Worm (Caenorhabditis elegans): ENCODE results near the gene F13H10.8.

Gene F13H10.8

DNA sequence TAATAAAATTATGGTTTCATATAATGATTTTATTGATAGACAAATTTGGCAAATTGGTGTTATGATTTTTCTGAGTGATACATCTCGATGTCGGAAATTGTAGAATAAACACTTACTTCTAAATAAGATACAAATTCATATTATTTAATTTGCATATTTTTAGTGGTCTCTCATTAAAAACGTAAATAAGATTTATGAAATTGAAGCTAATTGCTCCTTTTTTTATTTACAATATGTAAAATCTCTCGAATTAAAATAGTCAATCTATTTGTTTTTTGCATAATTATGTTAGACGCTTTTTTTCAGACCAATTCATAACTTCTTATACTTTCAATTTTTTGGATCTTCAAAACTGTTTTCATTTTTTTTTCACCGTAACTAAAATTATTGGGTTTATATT lies 12.0 kb downstream of the F13H10.8 start, which contains the start of gene hrg-6:
Gene hrg-6 (plus strand): TSS at position 301 of the 400 bp plus-strand sequence.
- no peak for TF ChIP-seq ztf-29 (GFP tag; IDR thresholded peaks at IDR 0.05)
- TF ChIP-seq ref-1 (GFP tag; conservative IDR thresholded peaks at IDR 0.05), result no peak
- TF ChIP-seq klf-2 (GFP tag; conservative IDR thresholded peaks at IDR 0.05), result no peak
- no peak for TF ChIP-seq cog-1 (tag; optimal IDR thresholded peaks at IDR 0.05)
- TF ChIP-seq flt-1 (GFP tag; IDR thresholded peaks at IDR 0.05), result no peak
- TF ChIP-seq med-1 (GFP tag; optimal IDR thresholded peaks at IDR 0.05; ENCODE audit: insufficient read depth), result no peak
- no peak for TF ChIP-seq ztf-23 (GFP tag; IDR thresholded peaks at IDR 0.05)
- no peak for TF ChIP-seq tab-1 (GFP tag; IDR thresholded peaks at IDR 0.05)
- no peak for TF ChIP-seq T22C8.4 (GFP tag; IDR thresholded peaks at IDR 0.05)

DNA sequence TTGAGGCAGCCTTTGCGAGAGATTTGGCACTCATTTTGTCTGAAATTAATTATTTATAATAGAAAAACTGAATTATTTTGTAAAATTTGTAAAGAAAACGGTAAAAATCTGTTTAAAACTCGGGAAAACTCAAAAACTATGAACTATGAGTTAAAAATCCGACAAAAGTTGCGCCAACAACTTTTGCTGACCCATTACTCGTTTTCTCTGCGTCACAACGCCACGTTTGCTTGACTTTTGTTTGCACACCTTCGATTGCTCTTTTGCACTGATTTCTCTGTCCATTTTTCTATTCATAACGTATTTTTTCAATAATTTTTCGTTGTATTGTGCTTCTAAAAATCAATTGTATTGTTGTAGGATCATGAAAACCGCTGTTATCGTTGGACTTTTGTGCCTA lies 15.9 kb downstream of the F13H10.8 start, which contains the start of gene fkb-1:
Gene fkb-1 (plus strand): TSS at position 361 of the 400 bp plus-strand sequence.
- TF ChIP-seq T22C8.4 (GFP tag; IDR thresholded peaks at IDR 0.05) (no peak), ztf-29 (GFP tag; IDR thresholded peaks at IDR 0.05) (no peak), ref-1 (GFP tag; conservative IDR thresholded peaks at IDR 0.05) (no peak), klf-2 (GFP tag; conservative IDR thresholded peaks at IDR 0.05) (no peak), tab-1 (GFP tag; IDR thresholded peaks at IDR 0.05) (no peak), cog-1 (tag; optimal IDR thresholded peaks at IDR 0.05) (no peak), flt-1 (GFP tag; IDR thresholded peaks at IDR 0.05) (no peak), med-1 (GFP tag; optimal IDR thresholded peaks at IDR 0.05; ENCODE audit: insufficient read depth) (no peak), ztf-23 (GFP tag; IDR thresholded peaks at IDR 0.05) (no peak)

ce11 chrIV:11037118-11037719 lies 16.9 kb downstream of the F13H10.8 start:
- TF ChIP-seq flt-1 (GFP tag; IDR thresholded peaks at IDR 0.05) (no peak), ztf-23 (GFP tag; IDR thresholded peaks at IDR 0.05) (no peak), tab-1 (GFP tag; IDR thresholded peaks at IDR 0.05) (no peak), klf-2 (GFP tag; conservative IDR thresholded peaks at IDR 0.05) (no peak), med-1 (GFP tag; optimal IDR thresholded peaks at IDR 0.05; ENCODE audit: insufficient read depth) (no peak), ztf-29 (GFP tag; IDR thresholded peaks at IDR 0.05) (no peak), cog-1 (tag; optimal IDR thresholded peaks at IDR 0.05) (no peak), T22C8.4 (GFP tag; IDR thresholded peaks at IDR 0.05) (no peak), ref-1 (GFP tag; conservative IDR thresholded peaks at IDR 0.05) (no peak)

- no peak for TF ChIP-seq T22C8.4 (GFP tag; IDR thresholded peaks at IDR 0.05)
- no peak for TF ChIP-seq klf-2 (GFP tag; conservative IDR thresholded peaks at IDR 0.05)
- TF ChIP-seq ztf-23 (GFP tag; IDR thresholded peaks at IDR 0.05), result no peak
- TF ChIP-seq ref-1 (GFP tag; conservative IDR thresholded peaks at IDR 0.05), result no peak
- TF ChIP-seq cog-1 (tag; optimal IDR thresholded peaks at IDR 0.05), result no peak
- no peak for TF ChIP-seq ztf-29 (GFP tag; IDR thresholded peaks at IDR 0.05)
- no peak for TF ChIP-seq flt-1 (GFP tag; IDR thresholded peaks at IDR 0.05)
- no peak for TF ChIP-seq med-1 (GFP tag; optimal IDR thresholded peaks at IDR 0.05; ENCODE audit: insufficient read depth)
- TF ChIP-seq tab-1 (GFP tag; IDR thresholded peaks at IDR 0.05), result no peak
These were observed 17.9 kb downstream of the F13H10.8 start for ce11 chrIV:11038218-11038617.

DNA sequence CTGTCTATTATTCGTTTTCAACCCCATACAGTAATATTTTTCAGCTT lies 18.1 kb downstream of the F13H10.8 start, which contains the start of gene kdin-1:
Gene kdin-1 (plus strand): TSS at position 38 of the 47 bp plus-strand sequence.
- no peak for TF ChIP-seq klf-2 (GFP tag; conservative IDR thresholded peaks at IDR 0.05)
- TF ChIP-seq flt-1 (GFP tag; IDR thresholded peaks at IDR 0.05), result no peak
- TF ChIP-seq med-1 (GFP tag; optimal IDR thresholded peaks at IDR 0.05; ENCODE audit: insufficient read depth), result no peak
- no peak for TF ChIP-seq ztf-23 (GFP tag; IDR thresholded peaks at IDR 0.05)
- no peak for TF ChIP-seq T22C8.4 (GFP tag; IDR thresholded peaks at IDR 0.05)
- TF ChIP-seq ztf-29 (GFP tag; IDR thresholded peaks at IDR 0.05), result no peak
- no peak for TF ChIP-seq tab-1 (GFP tag; IDR thresholded peaks at IDR 0.05)

DNA sequence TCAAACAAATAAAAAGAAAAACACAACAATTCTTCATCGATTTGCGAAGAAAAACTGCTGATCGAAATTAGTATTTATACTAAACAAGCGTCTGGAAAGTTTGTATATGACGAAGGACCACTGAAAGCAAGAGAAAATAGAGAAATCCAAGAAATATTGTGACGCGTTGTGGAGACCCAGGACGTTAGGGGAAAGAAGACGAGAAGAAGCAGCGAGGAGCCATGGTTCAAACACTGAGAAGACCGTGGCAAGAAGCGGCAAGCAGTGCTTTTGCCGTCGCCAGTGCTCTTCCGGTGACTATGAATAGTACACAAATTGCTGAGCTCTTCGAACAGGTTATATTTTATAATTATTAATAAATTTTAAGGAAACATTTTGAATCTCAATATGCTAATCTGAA lies 18.3 kb downstream of the F13H10.8 start:
- no peak for TF ChIP-seq T22C8.4 (GFP tag; IDR thresholded peaks at IDR 0.05)

DNA sequence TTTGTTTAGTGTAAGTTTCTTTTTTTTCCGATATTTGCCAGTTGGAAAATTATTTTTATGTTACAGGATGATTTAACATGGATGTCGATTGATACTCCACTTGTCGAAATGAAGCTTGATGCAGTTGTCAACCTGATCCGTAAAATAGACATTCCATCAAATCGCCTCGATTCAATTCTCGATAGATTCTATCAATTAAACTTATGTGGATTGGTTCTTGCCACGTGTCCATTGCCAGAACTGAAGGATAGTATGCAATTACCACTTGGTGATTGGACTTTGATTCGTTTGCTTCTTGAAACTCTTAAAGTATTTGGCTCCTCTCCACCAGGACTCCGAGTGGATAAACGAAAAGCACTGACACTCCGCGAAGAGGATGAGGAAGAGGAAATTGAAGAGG lies 24.1 kb downstream of the F13H10.8 start:
- TF ChIP-seq med-1 (GFP tag; optimal IDR thresholded peaks at IDR 0.05; ENCODE audit: insufficient read depth) (no peak), T22C8.4 (GFP tag; IDR thresholded peaks at IDR 0.05) (no peak), ztf-23 (GFP tag; IDR thresholded peaks at IDR 0.05) (no peak), flt-1 (GFP tag; IDR thresholded peaks at IDR 0.05) (no peak), cog-1 (tag; optimal IDR thresholded peaks at IDR 0.05) (no peak), ref-1 (GFP tag; conservative IDR thresholded peaks at IDR 0.05) (no peak), ztf-29 (GFP tag; IDR thresholded peaks at IDR 0.05) (no peak), tab-1 (GFP tag; IDR thresholded peaks at IDR 0.05) (no peak), klf-2 (GFP tag; conservative IDR thresholded peaks at IDR 0.05) (no peak)

DNA sequence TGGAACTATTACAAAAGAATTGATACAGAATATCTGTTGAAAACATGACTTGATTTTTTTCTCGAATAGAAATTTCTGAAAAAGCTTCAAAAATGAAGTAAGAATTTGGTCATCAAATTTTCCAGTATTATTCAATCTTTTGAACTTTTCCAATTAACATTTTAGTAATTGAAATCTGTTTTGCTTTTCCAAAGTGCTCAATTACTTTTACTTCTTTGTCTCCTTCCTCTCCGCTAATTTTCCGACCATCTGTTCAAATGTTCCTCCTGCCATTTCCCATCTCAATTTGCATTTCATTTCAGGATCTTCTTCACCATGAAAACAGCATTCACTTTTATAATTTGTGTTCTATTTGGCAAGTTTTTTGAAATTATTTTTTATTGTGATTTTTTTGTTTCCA lies 28.6 kb downstream of the F13H10.8 start, which contains the start of gene F36H1.11:
Gene F36H1.11 (plus strand): TSS at position 301 of the 400 bp plus-strand sequence.
- TF ChIP-seq med-1 (GFP tag; optimal IDR thresholded peaks at IDR 0.05; ENCODE audit: insufficient read depth) (no peak), flt-1 (GFP tag; IDR thresholded peaks at IDR 0.05) (no peak), cog-1 (tag; optimal IDR thresholded peaks at IDR 0.05) (no peak), ref-1 (GFP tag; conservative IDR thresholded peaks at IDR 0.05) (no peak), ztf-23 (GFP tag; IDR thresholded peaks at IDR 0.05) (no peak), tab-1 (GFP tag; IDR thresholded peaks at IDR 0.05) (no peak), klf-2 (GFP tag; conservative IDR thresholded peaks at IDR 0.05) (no peak), ztf-29 (GFP tag; IDR thresholded peaks at IDR 0.05) (no peak)

DNA sequence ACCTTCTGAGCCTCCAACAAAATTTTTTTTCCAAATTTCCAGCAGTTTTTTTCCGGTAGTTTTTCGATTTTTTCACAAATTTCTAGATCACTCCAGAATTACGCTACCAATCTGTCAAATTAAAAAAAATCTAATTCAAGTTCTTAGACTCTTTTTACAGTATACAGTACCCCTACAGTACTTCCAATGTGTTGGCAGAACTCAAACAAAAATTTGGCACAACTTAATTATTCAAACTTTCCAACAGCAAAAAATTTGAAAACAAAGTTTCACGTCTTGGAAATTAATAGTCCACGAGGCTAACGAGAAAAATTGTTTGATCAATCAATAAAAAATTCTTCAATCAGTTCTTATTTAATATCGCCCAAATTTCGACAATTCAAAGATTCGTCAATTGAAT lies 29.5 kb downstream of the F13H10.8 start, which contains the start of gene F36H1.3:
Gene F36H1.3 (plus strand): TSS at position 323 of the 400 bp plus-strand sequence.
- TF ChIP-seq flt-1 (GFP tag; IDR thresholded peaks at IDR 0.05) (no peak), ztf-23 (GFP tag; IDR thresholded peaks at IDR 0.05) (no peak), ref-1 (GFP tag; conservative IDR thresholded peaks at IDR 0.05) (no peak)

DNA sequence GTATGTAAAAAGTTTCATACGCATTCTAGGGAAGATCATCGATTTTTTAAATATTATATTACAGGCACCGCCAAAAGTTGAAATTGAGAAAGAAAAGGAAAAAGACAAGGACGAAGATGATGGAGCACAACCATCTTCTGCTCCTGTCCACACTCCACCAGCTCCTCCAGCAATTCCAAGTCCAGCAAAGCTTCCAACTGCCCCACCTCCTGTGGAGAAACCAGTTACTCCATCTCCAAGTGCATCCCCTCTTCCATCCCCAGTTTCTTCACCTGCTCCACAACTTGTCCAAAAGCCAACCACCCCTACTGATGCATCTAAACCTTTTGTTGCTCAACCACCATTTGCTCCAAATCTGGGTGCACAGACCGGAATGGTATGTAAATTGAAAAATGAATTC lies 31.6 kb downstream of the F13H10.8 start:
- TF ChIP-seq tab-1 (GFP tag; IDR thresholded peaks at IDR 0.05) (no peak), ref-1 (GFP tag; conservative IDR thresholded peaks at IDR 0.05) (no peak), T22C8.4 (GFP tag; IDR thresholded peaks at IDR 0.05) (no peak), flt-1 (GFP tag; IDR thresholded peaks at IDR 0.05) (no peak), ztf-23 (GFP tag; IDR thresholded peaks at IDR 0.05) (no peak), klf-2 (GFP tag; conservative IDR thresholded peaks at IDR 0.05) (no peak), med-1 (GFP tag; optimal IDR thresholded peaks at IDR 0.05; ENCODE audit: insufficient read depth) (no peak), ztf-29 (GFP tag; IDR thresholded peaks at IDR 0.05) (no peak), cog-1 (tag; optimal IDR thresholded peaks at IDR 0.05) (no peak)
